Fruit fly (Drosophila melanogaster) whole organism, wandering third instar larva: Measurements from ENCODE around the gene dbf.

Experiments
- Abd-B ChIP-seq: fragments of >200 bp; optimal IDR thresholded peaks from 2 replicates; lab custom pipeline; 2017; ENCODE audit warnings: missing biosample characterization, missing genetic modification characterization
- CG32264 ChIP-seq: fragments of 200-800 bp; sonication (Bioruptor generic); optimal IDR thresholded peaks from 2 replicates; lab custom pipeline; 2016; ENCODE audit warnings: missing biosample characterization, missing genetic modification characterization
- CG9705 ChIP-seq: fragments of 200-800 bp; sonication (Bioruptor generic); optimal IDR thresholded peaks from 2 replicates; lab custom pipeline; 2018; ENCODE audit warnings: missing biosample characterization, mild to moderate bottlenecking, missing genetic modification characterization
- CrebA ChIP-seq: fragments of 200-800 bp; sonication (Bioruptor generic); optimal IDR thresholded peaks from 2 replicates; lab custom pipeline; 2016; ENCODE audit warnings: missing biosample characterization, mild to moderate bottlenecking, missing genetic modification characterization, borderline replicate concordance
- Dif ChIP-seq: fragments of 200-275, 200-300 bp; sonication (Bioruptor generic); optimal IDR thresholded peaks from 2 replicates; lab custom pipeline; 2018; ENCODE audit warnings: missing biosample characterization, missing genetic modification characterization; ENCODE audit not compliant: partially characterized antibody
- HLH106 ChIP-seq: fragments of 200-800 bp; optimal IDR thresholded peaks from 3 replicates; lab custom pipeline; 2019; ENCODE audit warnings: missing biosample characterization, mild to moderate bottlenecking, missing genetic modification characterization, moderate library complexity
- Hnf4 ChIP-seq: fragments of 200-800 bp; sonication (Bioruptor generic); optimal IDR thresholded peaks from 2 replicates; lab custom pipeline; 2016; ENCODE audit warnings: missing biosample characterization, mild to moderate bottlenecking, missing genetic modification characterization
- Hr78 ChIP-seq: fragments of >200 bp; optimal IDR thresholded peaks from 2 replicates; lab custom pipeline; 2017; ENCODE audit warnings: missing biosample characterization, missing genetic modification characterization
- Hr83 ChIP-seq: fragments of 200-300 bp; sonication (Bioruptor generic); optimal IDR thresholded peaks from 2 replicates; lab custom pipeline; 2016; ENCODE audit warnings: missing biosample characterization, mild to moderate bottlenecking, missing genetic modification characterization, moderate library complexity; ENCODE audit not compliant: poor library complexity, severe bottlenecking
- Mio ChIP-seq: sonication (Bioruptor generic); optimal IDR thresholded peaks from 2 replicates; lab custom pipeline; 2016; ENCODE audit warnings: missing biosample characterization, missing genetic modification characterization
- Myc ChIP-seq: fragments of >200 bp; optimal IDR thresholded peaks from 2 replicates; lab custom pipeline; 2017
- N ChIP-seq: fragments of >200 bp; optimal IDR thresholded peaks from 2 replicates; lab custom pipeline; 2018; ENCODE audit warnings: missing biosample characterization, missing external identifiers, missing genetic modification characterization
- Rel ChIP-seq, 2 experiments: fragments of 200-800 bp; sonication (Bioruptor generic) in 1 of 2; optimal IDR thresholded peaks; 2 replicates in 1 of 2; 3 replicates in 1 of 2; lab custom pipeline; 2016 to 2019; ENCODE audit warnings: mild to moderate bottlenecking in 2 of 2, missing biosample characterization in 2 of 2, missing genetic modification characterization in 2 of 2, moderate library complexity in 1 of 2
- Sp1 ChIP-seq: fragments of 200-800 bp; sonication (Bioruptor generic); optimal IDR thresholded peaks from 3 replicates; lab custom pipeline; 2019; ENCODE audit warnings: missing biosample characterization, mild to moderate bottlenecking, missing genetic modification characterization, moderate library complexity
- Vsx2 ChIP-seq: fragments of 200-300, 225-300 bp; sonication (Bioruptor generic); optimal IDR thresholded peaks from 2 replicates; lab custom pipeline; 2018; ENCODE audit warnings: missing biosample characterization, missing genetic modification characterization; ENCODE audit not compliant: partially characterized antibody
- br ChIP-seq: fragments of 200-800 bp; sonication (Bioruptor generic); optimal IDR thresholded peaks from 2 replicates; lab custom pipeline; 2016; ENCODE audit warnings: missing biosample characterization, missing genetic modification characterization
- brk ChIP-seq: fragments of 200-800 bp; sonication (Bioruptor generic); optimal IDR thresholded peaks from 2 replicates; lab custom pipeline; 2016; ENCODE audit warnings: missing biosample characterization, mild to moderate bottlenecking, missing genetic modification characterization
- dl ChIP-seq, 2 experiments: fragments of 175-275, 200-275 bp in 1 of 2; fragments of 200-275 bp in 1 of 2; sonication (Bioruptor generic); optimal IDR thresholded peaks; lab custom pipeline; 2018; ENCODE audit warnings: mild to moderate bottlenecking in 2 of 2, missing biosample characterization in 2 of 2, missing genetic modification characterization in 2 of 2, moderate library complexity in 2 of 2; ENCODE audit not compliant: partially characterized antibody in 2 of 2, insufficient read depth in 1 of 2
- dmrt93B ChIP-seq: fragments of 200-800 bp; sonication (Bioruptor generic); optimal IDR thresholded peaks from 2 replicates; lab custom pipeline; 2018; ENCODE audit warnings: missing biosample characterization, mild to moderate bottlenecking, missing genetic modification characterization
- ey ChIP-seq: fragments of 200-800 bp; sonication (Bioruptor generic); optimal IDR thresholded peaks from 2 replicates; lab custom pipeline; 2016; ENCODE audit warnings: missing biosample characterization, missing genetic modification characterization
- foxo ChIP-seq, 2 experiments: fragments of 200-800 bp; sonication (Bioruptor generic); optimal IDR thresholded peaks; 2 replicates in 1 of 2; 3 replicates in 1 of 2; lab custom pipeline; 2016 to 2017; ENCODE audit warnings: missing biosample characterization in 2 of 2, missing genetic modification characterization in 2 of 2
- fru ChIP-seq: fragments of 200-800 bp; sonication (Bioruptor generic); optimal IDR thresholded peaks from 3 replicates; lab custom pipeline; 2016; ENCODE audit warnings: missing biosample characterization, mild to moderate bottlenecking, missing genetic modification characterization
- h ChIP-seq: fragments of 200-800 bp; sonication (Bioruptor generic); optimal IDR thresholded peaks from 3 replicates; lab custom pipeline; 2016; ENCODE audit warnings: missing biosample characterization, mild to moderate bottlenecking, missing genetic modification characterization
- jim ChIP-seq: fragments of 175-275, 200-325 bp; sonication (Bioruptor generic); optimal IDR thresholded peaks from 2 replicates; lab custom pipeline; 2016; ENCODE audit warnings: missing biosample characterization, mild to moderate bottlenecking, missing genetic modification characterization
- lola ChIP-seq: fragments of >200 bp; optimal IDR thresholded peaks from 2 replicates; lab custom pipeline; 2017; ENCODE audit warnings: missing biosample characterization, missing genetic modification characterization
- pan ChIP-seq: fragments of >200 bp; optimal IDR thresholded peaks from 2 replicates; lab custom pipeline; 2017
- psq ChIP-seq: fragments of 200-800 bp; sonication (Bioruptor generic); optimal IDR thresholded peaks from 3 replicates; lab custom pipeline; 2017; ENCODE audit warnings: missing biosample characterization, mild to moderate bottlenecking, missing genetic modification characterization, moderate library complexity
- sage ChIP-seq: fragments of 200-800 bp; sonication (Bioruptor generic); optimal IDR thresholded peaks from 2 replicates; lab custom pipeline; 2016; ENCODE audit warnings: missing biosample characterization, mild to moderate bottlenecking, missing genetic modification characterization
- sv ChIP-seq: fragments of 200-800 bp; sonication (Bioruptor generic); optimal IDR thresholded peaks from 3 replicates; lab custom pipeline; 2016; ENCODE audit warnings: missing biosample characterization, missing genetic modification characterization
- tai ChIP-seq: sonication (Bioruptor generic); optimal IDR thresholded peaks from 2 replicates; lab custom pipeline; 2016; ENCODE audit warnings: missing biosample characterization, missing genetic modification characterization
- woc ChIP-seq: sonication (Bioruptor generic); optimal IDR thresholded peaks from 2 replicates; lab custom pipeline; 2016; ENCODE audit warnings: missing biosample characterization, mild to moderate bottlenecking, missing genetic modification characterization

dbf gene

DNA sequence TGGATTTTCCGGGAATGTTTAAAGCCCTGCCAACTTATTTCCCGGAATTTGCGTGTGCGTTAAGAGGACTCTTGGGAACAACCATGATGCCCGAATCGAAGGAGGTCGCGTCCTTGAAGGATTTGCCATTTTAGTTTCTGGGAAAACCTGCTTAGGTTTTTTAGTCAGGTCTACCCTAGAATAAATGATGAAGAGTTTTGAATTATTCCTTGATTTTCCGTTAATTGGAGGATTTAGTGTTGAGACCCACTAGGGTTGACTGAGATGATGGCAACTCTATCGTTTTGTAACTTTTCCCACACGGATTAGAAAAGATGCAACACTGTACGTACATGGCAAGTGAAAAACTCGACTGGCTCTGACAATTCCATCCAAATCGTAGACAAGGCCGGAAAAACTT is at the start of gene dbf:
Gene dbf, plus strand, starts transcription at position 301 of the 400 bp plus-strand sequence.
- no peak for TF ChIP-seq Dif
- TF ChIP-seq pan, result no peak
- no peak for TF ChIP-seq dl (GFP tag; optimal IDR thresholded peaks at IDR 0.05; lab: Kevin White, UChicago; ENCODE audit: insufficient read depth in 1 of 2, partially characterized antibody in 2 of 2)
- no peak for TF ChIP-seq Mio (GFP tag; lab: Kevin White, UChicago)
- TF ChIP-seq tai (GFP tag; lab: Kevin White, UChicago), result no peak
- no peak for TF ChIP-seq foxo (GFP tag; optimal IDR thresholded peaks at IDR 0.05; lab: Kevin White, UChicago)
- no peak for TF ChIP-seq fru (GFP tag; lab: Kevin White, UChicago)
- TF ChIP-seq Hr78 (GFP tag; lab: Kevin White, UChicago), result no peak
- TF ChIP-seq sv (GFP tag; lab: Kevin White, UChicago), result no peak
- TF ChIP-seq lola (GFP tag; lab: Kevin White, UChicago), result no peak
- no peak for TF ChIP-seq Sp1
- TF ChIP-seq CG32264 (GFP tag; lab: Kevin White, UChicago), result no peak
- TF ChIP-seq HLH106, result no peak
- no peak for TF ChIP-seq jim (GFP tag; lab: Kevin White, UChicago)
- TF ChIP-seq psq (GFP tag; lab: Kevin White, UChicago), result no peak
- no peak for TF ChIP-seq br
- TF ChIP-seq N, result no peak
- TF ChIP-seq sage (GFP tag; lab: Kevin White, UChicago), result no peak
- no peak for TF ChIP-seq ey (GFP tag; lab: Kevin White, UChicago)
- TF ChIP-seq CrebA (GFP tag; lab: Kevin White, UChicago), result no peak

DNA sequence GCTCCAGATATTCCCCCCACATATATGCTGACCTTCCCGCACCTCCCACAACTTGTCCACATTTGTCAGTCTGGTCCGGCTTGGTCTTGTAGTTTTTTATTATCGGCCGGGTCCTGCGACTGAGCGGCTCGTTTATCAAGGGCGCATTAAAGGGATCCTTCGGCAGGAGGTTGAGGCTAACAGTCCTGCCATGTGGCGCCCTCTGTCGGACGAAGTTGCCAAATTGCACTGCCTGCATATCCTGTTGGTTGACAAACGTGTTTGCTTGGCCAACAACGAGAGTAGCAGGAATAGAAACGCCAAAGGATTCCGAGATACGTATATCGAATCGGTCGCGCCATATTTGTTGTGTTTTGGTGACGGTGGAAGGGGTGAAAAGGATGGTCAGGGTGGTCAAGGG is 47.8 kb upstream of the dbf start:
- no peak for TF ChIP-seq ey (GFP tag; lab: Kevin White, UChicago)
- no peak for TF ChIP-seq dmrt93B (GFP tag; lab: Kevin White, UChicago)
- TF ChIP-seq dl (GFP tag; optimal IDR thresholded peaks at IDR 0.05; lab: Kevin White, UChicago; ENCODE audit: insufficient read depth in 1 of 2, partially characterized antibody in 2 of 2), result no peak
- no peak for TF ChIP-seq Dif
- no peak for TF ChIP-seq psq (GFP tag; lab: Kevin White, UChicago)
- TF ChIP-seq CG32264 (GFP tag; lab: Kevin White, UChicago), result no peak
- no peak for TF ChIP-seq lola (GFP tag; lab: Kevin White, UChicago)
- TF ChIP-seq brk, result no peak
- TF ChIP-seq br, result no peak
- no peak for TF ChIP-seq tai (GFP tag; lab: Kevin White, UChicago)
- TF ChIP-seq Vsx2 (GFP tag; lab: Kevin White, UChicago), result no peak
- no peak for TF ChIP-seq sv (GFP tag; lab: Kevin White, UChicago)
- no peak for TF ChIP-seq jim (GFP tag; lab: Kevin White, UChicago)
- no peak for TF ChIP-seq h (GFP tag; lab: Kevin White, UChicago)
- TF ChIP-seq, all 38 proteins: peak for 0

DNA sequence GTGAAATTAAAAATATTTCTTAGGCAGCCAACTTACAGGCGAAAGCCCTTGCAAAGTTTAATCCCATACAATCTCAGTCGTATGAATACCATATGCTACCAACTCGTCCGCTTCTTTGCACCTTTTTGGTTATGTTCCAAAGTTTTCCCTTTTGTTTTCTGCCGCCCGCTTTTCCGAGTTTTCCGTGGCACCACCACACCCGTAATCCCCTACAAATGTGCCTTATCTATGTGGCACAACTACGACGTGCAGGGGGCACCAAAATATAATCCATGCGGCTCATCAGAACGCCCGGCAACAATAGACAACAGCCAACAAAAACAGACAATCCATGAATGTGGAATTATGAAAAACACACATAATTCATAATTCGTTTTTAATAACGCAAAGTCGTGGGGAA is 43.7 kb upstream of the dbf start:
- TF ChIP-seq Mio (GFP tag; lab: Kevin White, UChicago), result no peak
- TF ChIP-seq Sp1, result no peak
- no peak for TF ChIP-seq sv (GFP tag; lab: Kevin White, UChicago)
- no peak for TF ChIP-seq CG32264 (GFP tag; lab: Kevin White, UChicago)
- TF ChIP-seq Hr83 (GFP tag; lab: Kevin White, UChicago), result no peak
- TF ChIP-seq Hr78 (GFP tag; lab: Kevin White, UChicago), result no peak
- no peak for TF ChIP-seq Abd-B (GFP tag; lab: Kevin White, UChicago)
- no peak for TF ChIP-seq Hnf4 (GFP tag; lab: Kevin White, UChicago)
- no peak for TF ChIP-seq foxo (GFP tag; optimal IDR thresholded peaks at IDR 0.05; lab: Kevin White, UChicago)

DNA sequence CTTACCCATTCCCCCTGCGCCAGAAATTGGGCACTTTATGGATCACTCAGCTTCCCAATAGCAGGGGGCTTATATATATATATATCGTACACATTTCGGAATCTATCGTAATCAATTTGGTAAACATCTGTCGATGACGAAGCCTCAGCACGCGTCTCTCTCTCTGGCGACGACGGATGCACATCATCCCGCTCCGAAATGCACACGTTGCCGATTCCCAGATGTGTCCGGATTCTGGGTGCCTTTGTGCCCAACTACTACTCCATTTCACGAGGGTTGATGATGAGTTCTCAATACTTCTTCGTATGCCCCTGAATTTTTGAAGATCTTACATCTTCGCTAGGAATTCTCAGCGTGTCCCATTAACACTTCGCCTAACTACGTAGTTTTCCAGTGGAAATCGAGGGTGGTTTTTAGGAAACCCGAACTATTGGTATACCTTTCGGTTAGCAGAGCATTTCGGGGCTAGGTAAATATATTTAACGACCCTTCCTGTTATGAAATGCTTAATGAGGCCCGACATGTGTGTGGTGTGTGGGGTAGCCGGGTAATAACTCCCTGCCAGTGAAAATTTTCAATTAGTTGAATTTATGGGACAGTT is 42.7 kb upstream of the dbf start:
- TF ChIP-seq Hr83 (GFP tag; lab: Kevin White, UChicago), result no peak
- no peak for TF ChIP-seq psq (GFP tag; lab: Kevin White, UChicago)
- TF ChIP-seq Sp1, result no peak
- TF ChIP-seq woc (GFP tag; lab: Kevin White, UChicago), result no peak
- TF ChIP-seq ey (GFP tag; lab: Kevin White, UChicago), result no peak
- no peak for TF ChIP-seq sage (GFP tag; lab: Kevin White, UChicago)
- TF ChIP-seq Myc (lab: Kevin White, UChicago), result no peak

DNA sequence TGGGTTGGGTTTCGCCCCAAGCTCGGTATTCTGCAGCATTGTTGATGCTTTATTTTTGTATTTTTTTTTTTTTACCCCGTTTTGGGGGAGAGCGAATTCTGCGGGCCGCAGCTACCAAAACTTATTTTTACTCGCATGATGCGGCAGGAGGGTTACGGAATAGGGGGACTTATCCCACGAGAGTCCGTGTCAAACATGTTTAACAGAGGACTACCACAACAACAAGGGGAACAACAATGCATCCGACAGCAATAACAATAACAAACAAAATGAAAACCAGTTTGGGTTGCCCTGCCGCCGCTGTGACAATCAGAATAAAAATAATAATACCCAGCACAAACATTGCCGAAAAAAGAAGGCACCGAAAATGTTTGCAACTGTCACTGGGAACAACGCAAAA is 38.3 kb upstream of the dbf start:
- TF ChIP-seq Hr83 (GFP tag; lab: Kevin White, UChicago) (no peak), N (no peak), h (GFP tag; lab: Kevin White, UChicago) (no peak), Rel (GFP tag; optimal IDR thresholded peaks at IDR 0.05; lab: Kevin White, UChicago) (no peak), Rel (tag; optimal IDR thresholded peaks at IDR 0.05; lab: Kevin White, UChicago) (peak; percentile 48), brk (no peak), Dif (peak; percentile 47), dmrt93B (GFP tag; lab: Kevin White, UChicago) (no peak), CG9705 (GFP tag; lab: Kevin White, UChicago) (no peak), sv (GFP tag; lab: Kevin White, UChicago) (no peak)
